Worm (Caenorhabditis elegans): ENCODE measurements around the gene T01E8.1.

- TF ChIP-seq mdl-1 (tag; optimal IDR thresholded peaks at IDR 0.05) (no peak), aly-2 (tag; optimal IDR thresholded peaks at IDR 0.05) (no peak), jun-1 (tag; optimal IDR thresholded peaks at IDR 0.05) (no peak), snpc-4 (tag; optimal IDR thresholded peaks at IDR 0.05) (no peak)
Observed at ce11 chrII:10242294-10242693, 35.8 kb downstream of the T01E8.1 start, which contains the start of gene mrps-14.

Measured in whole organism, L1 larva.